Fruit fly (Drosophila melanogaster) ovary, adult (tissue): ENCODE data around the gene Pect.

Experiments used
- CG17801 ChIP-seq: fragments of 200-800 bp; optimal IDR thresholded peaks from 2 replicates; lab custom pipeline; 2019; ENCODE audit warnings: missing biosample characterization, mild to moderate bottlenecking, missing genetic modification characterization, moderate library complexity; ENCODE audit not compliant: partially characterized antibody

The Pect gene

DNA sequence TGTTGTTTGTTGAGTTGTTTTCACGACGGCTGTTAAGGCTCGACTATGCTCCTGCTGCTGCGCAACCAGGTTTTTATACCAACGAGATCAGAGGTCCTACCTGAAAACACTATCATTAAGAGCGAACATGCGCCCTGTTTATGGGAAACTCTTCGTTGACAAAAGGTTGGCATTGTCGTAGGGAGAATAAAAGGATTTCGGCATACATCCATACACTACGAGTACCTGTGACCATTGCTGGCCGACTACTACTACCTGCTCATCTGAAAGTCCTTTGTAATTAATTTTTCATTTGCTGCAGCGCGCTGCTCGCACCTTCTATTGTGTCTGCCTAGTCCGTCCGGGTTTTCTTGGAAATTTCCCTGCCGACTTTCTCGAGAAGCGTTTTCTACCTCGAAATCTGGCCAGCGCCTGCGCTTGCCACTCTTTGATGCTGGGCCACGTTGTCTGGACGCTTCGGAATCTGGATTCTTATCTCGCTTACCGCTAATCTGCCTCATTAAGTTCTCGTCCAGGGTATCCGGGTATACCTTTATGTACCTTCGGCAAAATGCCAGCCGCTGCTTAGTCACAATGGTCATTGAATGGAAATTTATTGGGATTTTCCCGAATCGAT, 21.8 kb downstream of the Pect start, which contains the start of gene CG15480:
CG15480 (minus strand) TSS at position 51 of the 616 bp plus-strand sequence.
- TF ChIP-seq CG17801 (GFP tag; lab: Kevin White, UChicago), result no peak

DNA sequence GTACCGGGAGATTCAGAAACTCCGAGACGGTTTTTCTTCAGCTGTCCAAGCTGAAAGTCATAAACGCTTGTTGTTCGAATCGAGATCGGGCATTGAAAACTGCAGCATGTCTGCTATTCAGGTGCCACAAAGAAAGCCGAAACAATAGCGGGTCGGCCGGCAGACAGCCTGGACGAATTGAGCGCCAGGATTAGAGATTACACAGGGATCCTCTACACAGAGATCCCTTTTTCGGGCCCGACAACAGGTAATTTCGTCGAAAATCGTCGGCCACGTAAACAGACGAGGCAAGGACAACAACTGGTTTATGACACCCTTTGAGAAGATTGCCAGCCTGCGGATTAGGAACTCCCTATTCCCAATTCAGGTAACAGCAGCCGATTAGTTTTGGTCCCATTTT, 23.7 kb downstream of the Pect start, which contains the start of gene CG16813:
CG16813 (plus strand) TSS at position 288 of the 400 bp plus-strand sequence.
- TF ChIP-seq CG17801 (GFP tag; lab: Kevin White, UChicago), result no peak

DNA sequence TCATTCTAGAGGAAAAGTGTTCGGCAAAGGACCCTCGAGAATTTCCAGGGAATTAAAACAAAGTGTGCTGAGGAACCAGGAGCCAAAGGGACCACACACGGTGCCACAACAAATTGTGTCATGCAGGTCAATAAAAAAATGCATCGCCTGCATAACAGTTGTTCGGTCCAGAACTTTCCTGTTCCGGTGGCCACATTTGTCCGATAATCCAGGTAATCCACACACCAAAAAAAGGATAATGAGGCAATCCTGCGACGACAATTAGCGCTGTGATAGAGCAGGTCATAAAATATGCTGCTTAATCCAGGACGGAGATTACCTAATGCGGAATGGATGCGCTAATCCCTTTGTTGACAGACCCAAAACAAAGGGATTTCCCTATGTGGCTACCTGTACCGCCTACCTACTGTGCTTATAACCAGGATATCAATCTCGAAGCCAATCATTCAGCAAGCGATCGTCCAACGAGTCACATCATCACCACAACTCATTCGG, 25.9 kb downstream of the Pect start, which contains the start of gene CG16815:
CG16815 (plus strand) TSS at position 445 of the 495 bp plus-strand sequence.
- no peak for TF ChIP-seq CG17801 (GFP tag; lab: Kevin White, UChicago)

DNA sequence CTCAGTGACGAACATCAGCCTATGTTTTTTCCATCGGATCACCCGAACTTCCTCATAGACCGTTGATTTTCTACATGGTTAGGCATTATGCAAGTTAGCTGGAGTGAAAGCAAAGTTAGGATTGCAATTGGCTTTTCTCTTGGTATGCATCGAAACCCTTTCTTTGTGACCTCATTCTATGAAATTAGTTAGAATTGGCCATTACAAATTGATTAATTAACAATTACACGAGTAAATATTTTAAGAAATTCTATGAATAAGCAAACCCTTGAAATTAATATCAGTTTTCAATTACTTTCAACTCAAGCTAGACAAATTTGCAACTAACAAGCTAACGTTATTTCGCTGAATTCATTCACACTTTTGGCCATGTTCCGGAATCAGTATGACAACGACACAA, 28.2 kb downstream of the Pect start, which contains the start of gene Prosalpha6T:
Prosalpha6T (plus strand) TSS at position 301 of the 400 bp plus-strand sequence.
- TF ChIP-seq CG17801 (GFP tag; lab: Kevin White, UChicago), result no peak

DNA sequence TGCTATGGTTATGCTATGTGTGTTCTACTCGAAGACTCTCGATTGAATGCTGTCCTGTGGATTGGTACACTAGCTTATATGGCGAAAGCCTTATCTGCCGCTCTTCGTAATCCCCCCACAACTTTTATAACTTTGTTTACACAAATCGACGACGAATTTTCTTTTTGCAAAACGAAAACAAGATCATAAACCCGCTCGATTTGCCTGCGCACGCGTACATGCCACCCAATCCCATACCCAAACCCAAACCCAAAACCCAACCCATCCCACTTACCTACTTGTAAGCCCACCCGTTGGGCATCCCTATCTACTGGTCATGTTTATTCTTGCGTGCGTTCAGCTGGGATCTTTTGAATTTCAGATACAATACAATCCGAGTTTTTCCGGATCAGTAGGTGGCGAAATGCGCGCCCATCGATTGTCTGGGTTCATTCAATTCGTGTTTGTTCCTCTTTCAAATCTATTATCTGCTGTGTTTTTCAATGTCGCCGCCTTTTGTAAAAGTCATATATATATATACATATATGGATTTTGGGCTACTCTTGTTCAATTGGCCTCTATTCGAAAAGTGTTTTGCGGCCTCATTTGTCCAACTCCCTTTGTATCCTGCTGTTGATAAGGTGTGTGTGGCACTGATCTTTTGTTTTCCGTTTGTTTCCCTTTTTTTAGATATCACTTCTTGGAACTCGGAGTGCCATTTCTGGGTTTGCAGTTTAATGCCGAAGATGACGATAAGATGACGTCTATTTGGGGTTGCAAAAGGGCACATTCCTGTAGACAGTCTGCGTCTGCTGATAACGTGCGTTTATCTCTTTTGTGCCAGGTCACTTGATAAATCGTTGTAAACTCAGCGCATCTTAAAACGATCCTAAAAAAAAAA, 31.3 kb downstream of the Pect start, which contains the start of gene Mabi:
Mabi (minus strand) TSS at position 51 of the 880 bp plus-strand sequence.
- TF ChIP-seq CG17801 (GFP tag; lab: Kevin White, UChicago), result no peak

DNA sequence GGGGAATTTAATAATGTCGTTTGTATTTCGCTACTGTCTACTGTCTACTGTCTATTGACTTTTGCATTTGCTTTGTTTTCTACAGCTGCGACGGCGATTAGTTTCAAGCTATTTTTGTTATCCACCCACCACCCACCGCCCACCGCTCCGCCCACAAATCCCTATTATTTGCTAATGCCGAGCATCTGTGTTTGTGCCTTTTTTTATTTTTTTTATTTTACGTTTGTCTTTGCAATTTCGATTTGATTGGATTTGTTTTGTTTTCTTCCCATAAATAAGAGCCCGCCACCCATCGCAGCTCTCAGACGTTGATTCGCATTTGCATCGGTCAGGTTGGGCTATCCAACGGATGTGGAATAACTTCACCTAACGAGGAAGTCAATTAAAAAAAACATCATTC, 32.6 kb downstream of the Pect start, which contains the start of gene Jhbp14:
Jhbp14 (plus strand) TSS at position 301 of the 400 bp plus-strand sequence.
- TF ChIP-seq CG17801 (GFP tag; lab: Kevin White, UChicago), result no peak

DNA sequence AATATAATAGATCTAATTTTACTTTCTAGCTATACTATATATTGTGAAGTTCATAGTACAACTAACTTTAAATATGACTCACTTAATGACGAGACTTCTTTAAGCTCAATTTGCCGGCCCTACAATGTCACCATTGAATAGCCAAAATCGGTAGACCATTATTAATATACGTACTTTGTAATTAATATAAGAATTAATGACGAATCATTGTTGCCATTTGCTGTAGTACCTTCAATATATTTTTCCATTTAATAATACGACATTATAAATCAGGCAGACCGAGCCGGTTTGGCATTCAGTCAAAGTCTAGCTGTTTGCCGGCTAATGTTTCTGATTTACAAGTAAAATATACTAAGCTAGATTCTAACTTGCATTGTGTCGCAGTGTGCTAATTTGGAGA, 36.1 kb downstream of the Pect start, which contains the start of gene Jhbp13:
Jhbp13 (plus strand) TSS at position 301 of the 400 bp plus-strand sequence.
- no peak for TF ChIP-seq CG17801 (GFP tag; lab: Kevin White, UChicago)

DNA sequence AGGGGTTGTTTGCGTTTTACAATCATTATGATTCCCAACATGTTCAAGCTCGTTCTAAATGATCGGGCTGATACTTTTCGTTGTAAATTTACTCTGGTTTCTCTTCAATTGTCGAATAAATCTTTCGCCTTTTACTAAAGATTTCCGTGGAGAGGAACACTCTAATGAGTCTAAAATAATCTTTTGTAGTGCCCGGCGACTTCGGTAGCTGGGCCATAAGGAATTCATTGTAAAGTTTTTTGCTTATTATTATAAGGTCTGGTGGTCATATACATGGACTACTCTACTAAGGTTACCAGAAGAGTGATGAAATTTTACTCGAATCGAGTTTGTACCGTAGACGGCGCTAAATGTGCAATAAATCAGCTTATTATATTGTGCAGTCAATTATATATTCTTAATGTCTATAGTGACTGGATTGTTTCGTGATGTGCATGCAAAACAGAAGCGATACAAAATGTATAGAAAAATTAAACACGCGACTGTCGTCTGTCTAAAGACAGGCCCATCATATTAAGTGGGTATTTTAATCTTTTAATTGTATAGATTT, 41.3 kb downstream of the Pect start:
- TF ChIP-seq CG17801 (GFP tag; lab: Kevin White, UChicago), result no peak

DNA sequence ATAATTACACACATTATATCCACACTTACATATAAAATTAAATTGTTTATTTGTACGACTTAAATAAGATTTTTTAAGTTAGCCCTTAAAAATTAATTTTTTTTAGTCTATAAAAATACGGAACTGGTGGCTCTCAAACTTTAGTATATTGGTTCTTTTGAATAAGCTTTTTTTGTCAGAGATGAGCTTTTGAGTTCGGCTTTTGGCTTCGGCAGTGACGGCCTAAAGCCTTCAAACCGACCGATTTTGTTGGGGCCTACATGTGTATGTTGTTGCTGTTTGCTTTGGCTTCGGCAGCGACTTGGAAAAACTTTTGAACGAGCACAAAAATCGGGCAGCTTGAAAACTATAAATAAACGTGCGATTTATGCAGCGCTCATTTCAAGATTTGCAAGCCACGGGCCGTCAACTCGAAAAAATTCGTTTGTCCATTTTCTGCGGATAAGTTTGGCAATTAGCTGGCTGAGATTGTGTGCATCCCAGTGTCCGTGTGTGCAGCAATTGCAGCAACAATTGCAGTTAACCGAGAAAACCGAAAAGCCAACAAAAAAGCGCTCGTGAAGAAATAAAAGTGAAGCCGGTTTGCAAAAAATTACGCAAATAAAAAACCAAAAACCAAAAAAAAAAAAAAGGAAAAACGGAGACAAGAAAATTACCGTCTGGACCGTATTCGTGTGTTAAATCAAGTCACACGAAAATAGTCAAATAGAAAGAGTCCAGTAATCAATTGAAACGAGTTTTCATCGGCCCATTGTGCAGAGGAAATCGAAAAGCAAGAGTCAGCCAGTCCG, 42.5 kb downstream of the Pect start, which contains the start of gene CG16820:
CG16820 (plus strand) TSS at position 378 of the 791 bp plus-strand sequence.
- no peak for TF ChIP-seq CG17801 (GFP tag; lab: Kevin White, UChicago)

DNA sequence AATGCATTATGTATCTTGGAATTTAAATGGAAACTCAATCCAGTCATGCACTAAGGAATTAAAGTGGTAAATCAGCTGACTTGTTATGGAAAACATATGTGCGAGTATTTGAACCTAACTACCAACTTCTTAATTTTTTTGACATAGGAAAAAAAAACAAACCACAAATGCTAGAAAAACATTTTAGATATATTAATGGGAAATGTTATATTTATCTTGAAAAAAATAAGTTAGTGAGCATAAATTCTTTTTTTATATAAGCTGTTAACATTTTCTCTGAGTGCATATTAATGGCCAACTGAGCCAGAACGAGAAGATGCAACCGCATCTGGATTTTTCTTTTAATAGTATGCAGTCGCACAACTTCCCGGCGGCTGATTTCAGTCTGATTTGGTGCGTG, 47.6 kb downstream of the Pect start:
- TF ChIP-seq CG17801 (GFP tag; lab: Kevin White, UChicago), result no peak

DNA sequence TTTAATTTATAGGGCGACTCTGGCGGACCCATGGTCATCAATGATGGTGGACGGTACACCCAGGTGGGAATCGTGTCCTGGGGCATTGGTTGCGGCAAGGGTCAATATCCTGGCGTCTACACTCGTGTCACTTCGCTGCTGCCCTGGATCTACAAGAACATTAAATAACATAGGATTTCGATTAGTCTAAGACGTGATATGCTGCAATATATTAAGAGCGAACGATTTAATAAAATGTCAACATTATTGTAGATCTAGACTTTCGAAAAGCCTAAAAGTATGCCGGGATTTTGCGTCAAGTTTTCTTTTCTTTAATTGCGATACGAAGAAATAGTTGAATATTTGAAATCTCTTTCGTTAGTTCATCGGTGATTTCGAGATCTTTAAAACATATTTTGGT, 53.6 kb downstream of the Pect start, which contains the start of gene Naa20B:
Naa20B (plus strand) TSS at position 301 of the 400 bp plus-strand sequence.
- TF ChIP-seq CG17801 (GFP tag; lab: Kevin White, UChicago), result no peak

DNA sequence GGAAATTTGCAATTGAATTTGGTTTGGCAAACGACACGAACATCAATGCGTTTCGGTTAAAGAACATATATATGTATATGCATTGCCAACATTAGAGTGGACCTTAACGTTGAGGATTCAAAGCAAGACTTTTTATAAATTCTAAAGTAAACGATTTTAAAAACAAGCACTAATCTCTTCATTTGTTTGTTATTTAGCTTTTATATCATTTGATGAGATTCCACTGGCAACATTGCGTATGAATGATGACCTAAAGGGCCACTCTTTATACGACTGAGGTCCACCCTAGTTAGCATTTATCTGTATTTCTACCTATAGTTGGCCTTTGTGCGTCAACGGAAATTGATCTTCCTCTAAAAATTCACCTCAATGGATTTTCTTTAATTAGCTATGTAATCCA, 55.1 kb downstream of the Pect start:
- no peak for TF ChIP-seq CG17801 (GFP tag; lab: Kevin White, UChicago)

DNA sequence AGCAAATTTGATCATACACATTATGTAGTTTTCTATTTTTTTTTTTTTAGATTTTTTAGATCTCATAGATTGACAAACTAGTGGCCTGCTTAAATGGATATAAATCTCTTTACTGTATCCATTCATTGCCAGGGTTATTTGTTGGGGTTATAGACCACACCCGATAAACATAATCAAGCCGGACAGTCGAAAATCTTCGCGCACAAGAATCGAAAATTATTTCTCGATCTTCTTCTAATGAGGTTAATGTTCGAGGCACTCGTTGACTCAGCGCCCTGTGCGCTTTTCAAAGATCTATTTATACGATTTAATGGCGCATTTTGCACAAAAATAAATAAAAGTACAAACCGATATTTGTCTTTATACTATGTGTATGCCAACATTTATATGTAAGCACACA, 56.1 kb downstream of the Pect start, which contains the start of gene CG31730:
CG31730 (minus strand) TSS at position 101 of the 400 bp plus-strand sequence.
- no peak for TF ChIP-seq CG17801 (GFP tag; lab: Kevin White, UChicago)
